Worm (Caenorhabditis elegans) whole organism, young adult: ENCODE data around the gene F47B7.3.

Source experiments
- ama-1 ChIP-seq, 3 experiments: fragments of 150-350 bp in 1 of 3; sonication (generic microtip) in 2 of 3; optimal IDR thresholded peaks; 2 replicates each; lab custom pipeline; 2014 to 2018; ENCODE audit warnings: missing biosample characterization in 2 of 3, missing genetic modification characterization in 2 of 3, missing genetic modification reagents in 2 of 3
- athp-1 ChIP-seq: sonication (generic microtip); optimal IDR thresholded peaks from 2 replicates; lab custom pipeline; 2017; ENCODE audit warnings: mild to moderate bottlenecking, missing genetic modification characterization, missing compliant biosample characterization
- chd-7 ChIP-seq: sonication (generic microtip); optimal IDR thresholded peaks from 2 replicates; lab custom pipeline; 2016; ENCODE audit warnings: mild to moderate bottlenecking, missing genetic modification characterization, moderate library complexity, missing compliant biosample characterization
- efl-1 ChIP-seq: fragments of 150-350 bp; optimal IDR thresholded peaks from 2 replicates; lab custom pipeline; 2014; ENCODE audit warnings: missing biosample characterization, missing genetic modification reagents, missing genetic modification characterization
- tbp1 ChIP-seq: fragments of 200-800 bp; sonication (Bioruptor generic); optimal IDR thresholded peaks from 2 replicates; lab custom pipeline; 2018; ENCODE audit warnings: mild to moderate bottlenecking, missing genetic modification characterization, missing compliant biosample characterization
- xnd-1 ChIP-seq: sonication (generic microtip); optimal IDR thresholded peaks from 2 replicates; lab custom pipeline; 2016; ENCODE audit warnings: missing genotype, missing genetic modification reagents, missing genetic modification characterization, missing compliant biosample characterization
- ztf-18 ChIP-seq: sonication (generic microtip); optimal IDR thresholded peaks from 2 replicates; lab custom pipeline; 2016; ENCODE audit warnings: missing genotype, mild to moderate bottlenecking, missing genetic modification characterization, missing compliant biosample characterization

ce11 chrX:3752443-3752842 lies 11.8 kb downstream of the F47B7.3 start:
- TF ChIP-seq xnd-1 (tag; lab: Kevin White, UChicago): no peak
- no peak for TF ChIP-seq tbp1 (GFP tag; lab: Kevin White, UChicago)
- no peak for TF ChIP-seq efl-1 (GFP tag; lab: Kevin White, UChicago)
- no peak for TF ChIP-seq athp-1 (tag; lab: Kevin White, UChicago)
- TF ChIP-seq ama-1 (optimal IDR thresholded peaks at IDR 0.05; lab: Kevin White, UChicago): no peak
- TF ChIP-seq ama-1 (GFP tag; optimal IDR thresholded peaks at IDR 0.05; lab: Kevin White, UChicago): no peak
- no peak for TF ChIP-seq ztf-18 (tag; lab: Kevin White, UChicago)
- no peak for TF ChIP-seq chd-7 (tag; lab: Kevin White, UChicago)
